Worm (Caenorhabditis elegans): ENCODE data around the gene ccg-1.

DNA sequence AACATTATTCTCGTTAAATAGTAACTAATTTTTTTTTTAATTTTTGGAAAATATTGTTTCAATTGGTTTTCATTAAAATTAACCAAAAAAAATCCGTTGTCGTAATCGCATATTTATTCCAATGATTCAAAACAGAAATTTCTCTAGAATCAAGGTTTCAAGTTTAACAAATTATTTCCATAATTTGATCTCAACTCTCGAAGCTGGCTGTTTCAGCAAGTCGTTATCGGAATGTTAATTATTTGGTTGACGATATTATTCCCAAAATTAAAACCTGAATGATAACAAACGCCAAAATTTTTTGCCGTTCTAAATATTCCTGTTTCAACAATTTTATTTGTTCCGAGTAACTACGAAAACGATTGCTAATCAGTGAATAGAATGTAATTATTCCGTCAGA lies 24.4 kb upstream of the ccg-1 start:
- TF ChIP-seq nhr-11 (tag; optimal IDR thresholded peaks at IDR 0.05) (no peak), daf-12 (tag; optimal IDR thresholded peaks at IDR 0.05) (no peak), snpc-4 (tag; optimal IDR thresholded peaks at IDR 0.05) (no peak), ceh-82 (tag; optimal IDR thresholded peaks at IDR 0.05) (no peak), ztf-11 (tag; optimal IDR thresholded peaks at IDR 0.05) (no peak), nfya-1 (tag; optimal IDR thresholded peaks at IDR 0.05; ENCODE audit: insufficient read depth) (no peak), skn-1 (tag; optimal IDR thresholded peaks at IDR 0.05) (no peak), tbx-2 (tag; optimal IDR thresholded peaks at IDR 0.05) (no peak), nhr-237 (tag; optimal IDR thresholded peaks at IDR 0.05) (no peak), lin-15B (tag; optimal IDR thresholded peaks at IDR 0.05) (no peak)

Data from whole organism, L3 larva.